Worm (Caenorhabditis elegans) whole organism, L4 larva: ENCODE results near the gene arrd-24.

ENCODE experiments used
- F10B5.3 ChIP-seq: sonication (generic microtip); optimal IDR thresholded peaks from 2 replicates; lab custom pipeline; 2016; ENCODE audit warnings: mild to moderate bottlenecking, missing genetic modification characterization, missing compliant biosample characterization
- F44E2.7 ChIP-seq: fragments of 200-800 bp; sonication (Bioruptor generic); IDR thresholded peaks from 2 replicates; pipeline ENCODE4 v2.1.2; 2022; ENCODE audit warnings: missing genetic modification characterization, missing compliant biosample characterization
- R02D3.7 ChIP-seq: fragments of 150-350 bp; sonication (generic microtip); optimal IDR thresholded peaks from 3 replicates; lab custom pipeline; 2014; ENCODE audit warnings: missing biosample characterization, missing genetic modification characterization
- T20F7.1 ChIP-seq: fragments of 200-800 bp; sonication (Bioruptor generic); optimal IDR thresholded peaks from 2 replicates; lab custom pipeline; 2018; ENCODE audit warnings: mild to moderate bottlenecking, missing genetic modification characterization, missing compliant biosample characterization
- T26A8.4 ChIP-seq: fragments of 200-800 bp; sonication (Bioruptor generic); IDR thresholded peaks from 2 replicates; pipeline ENCODE4 v1.3.6; 2022; ENCODE audit warnings: missing genetic modification characterization, missing compliant biosample characterization
- Y5F2A.4 ChIP-seq: fragments of 200-800 bp; sonication (Bioruptor generic); optimal IDR thresholded peaks from 2 replicates; lab custom pipeline; 2018; ENCODE audit warnings: mild to moderate bottlenecking, missing genetic modification characterization, missing compliant biosample characterization
- Y75B8A.6 ChIP-seq: fragments of 200-800 bp; sonication (Bioruptor generic); IDR thresholded peaks from 2 replicates; pipeline ENCODE4 v1.3.6; 2022; ENCODE audit warnings: missing genetic modification reagents, missing genetic modification characterization, missing compliant biosample characterization
- ZK337.2 ChIP-seq: fragments of 200-800 bp; sonication (Bioruptor generic); IDR thresholded peaks from 2 replicates; pipeline ENCODE4 v1.3.6; 2022; ENCODE audit warnings: missing genetic modification reagents, missing genetic modification characterization, missing compliant biosample characterization
- ZK546.5 ChIP-seq, 2 experiments: sonication (generic microtip); optimal IDR thresholded peaks; 2 replicates each; lab custom pipeline; 2017; ENCODE audit warnings: missing biosample characterization in 2 of 2, missing genetic modification characterization in 2 of 2
- aha-1 ChIP-seq: fragments of 150-350 bp; peaks from one replicate; lab custom pipeline; 2014; ENCODE audit warnings: missing biosample characterization, missing genetic modification characterization
- aly-2 ChIP-seq: sonication (generic microtip); optimal IDR thresholded peaks from 2 replicates; lab custom pipeline; 2018; ENCODE audit warnings: missing biosample characterization, missing genetic modification characterization
- attf-4 ChIP-seq: sonication (generic microtip); optimal IDR thresholded peaks from 3 replicates; lab custom pipeline; 2017; ENCODE audit warnings: missing biosample characterization, missing genetic modification characterization
- ceh-20 ChIP-seq: fragments of 200-800 bp; sonication (Bioruptor generic); IDR thresholded peaks from 2 replicates; pipeline ENCODE4 v1.3.6; 2022; ENCODE audit warnings: missing genetic modification reagents, missing genetic modification characterization, missing compliant biosample characterization
- cey-2 ChIP-seq: sonication (generic microtip); optimal IDR thresholded peaks from 3 replicates; lab custom pipeline; 2017; ENCODE audit warnings: missing genetic modification characterization, mild to moderate bottlenecking, missing compliant biosample characterization, antibody characterized with exemption, borderline replicate concordance; ENCODE audit not compliant: insufficient read depth
- daf-16 ChIP-seq, 3 experiments: sonication (generic microtip); optimal IDR thresholded peaks; 2 replicates each; lab custom pipeline; 2016 to 2017; ENCODE audit warnings: missing genetic modification characterization in 3 of 3, missing genetic modification reagents in 3 of 3, mild to moderate bottlenecking in 2 of 3, missing compliant biosample characterization in 2 of 3, missing biosample characterization in 1 of 3, moderate library complexity in 1 of 3
- dmd-6 ChIP-seq: fragments of 200-800 bp; sonication (Bioruptor generic); IDR thresholded peaks from 2 replicates; pipeline ENCODE4 v1.3.6; 2022; ENCODE audit warnings: missing genetic modification reagents, missing genetic modification characterization, missing compliant biosample characterization
- duxl-1 ChIP-seq: sonication (generic microtip); optimal IDR thresholded peaks from 2 replicates; lab custom pipeline; 2016; ENCODE audit warnings: mild to moderate bottlenecking, missing genetic modification characterization, moderate library complexity, missing compliant biosample characterization; ENCODE audit not compliant: poor library complexity
- dve-1 ChIP-seq: sonication (generic microtip); optimal IDR thresholded peaks from 2 replicates; lab custom pipeline; 2017; ENCODE audit warnings: antibody characterized with exemption, mild to moderate bottlenecking, missing genetic modification characterization, missing compliant biosample characterization; ENCODE audit not compliant: insufficient read depth
- egl-43 ChIP-seq: fragments of 200-800 bp; sonication (Bioruptor generic); IDR thresholded peaks from 2 replicates; pipeline ENCODE4 v1.3.6; 2022; ENCODE audit warnings: missing genetic modification reagents, missing genetic modification characterization, missing compliant biosample characterization
- fkh-10 ChIP-seq: fragments of 150-350 bp; optimal IDR thresholded peaks from 2 replicates; lab custom pipeline; 2014; ENCODE audit warnings: missing biosample characterization, missing genetic modification reagents, missing genetic modification characterization
- gei-8 ChIP-seq: fragments of 200-800 bp; sonication (Bioruptor generic); optimal IDR thresholded peaks from 2 replicates; lab custom pipeline; 2018; ENCODE audit warnings: mild to moderate bottlenecking, missing genetic modification characterization, missing compliant biosample characterization
- hlh-11 ChIP-seq: fragments of 200-800 bp; sonication (Bioruptor generic); optimal IDR thresholded peaks from 2 replicates; lab custom pipeline; 2018; ENCODE audit warnings: mild to moderate bottlenecking, missing genetic modification characterization, missing compliant biosample characterization
- hmg-1.1 ChIP-seq: fragments of 200-800 bp; sonication (Bioruptor generic); IDR thresholded peaks from 2 replicates; pipeline ENCODE4 v1.3.6; 2022; ENCODE audit warnings: missing genetic modification reagents, missing genetic modification characterization, missing compliant biosample characterization
- lin-13 ChIP-seq: fragments of 150-350 bp; optimal IDR thresholded peaks from 2 replicates; lab custom pipeline; 2014; ENCODE audit warnings: missing biosample characterization, missing genetic modification reagents, missing genetic modification characterization
- lin-38 ChIP-seq: fragments of 200-800 bp; sonication (Bioruptor generic); IDR thresholded peaks from 2 replicates; pipeline ENCODE4 v1.3.6; 2022; ENCODE audit warnings: missing genetic modification reagents, missing genetic modification characterization, missing compliant biosample characterization
- lir-3 ChIP-seq: sonication (generic microtip); optimal IDR thresholded peaks from 2 replicates; lab custom pipeline; 2016; ENCODE audit warnings: mild to moderate bottlenecking, missing genetic modification characterization, missing compliant biosample characterization
- mdl-1 ChIP-seq, 2 experiments: fragments of 150-350 bp in 1 of 2; sonication (generic microtip) in 1 of 2; optimal IDR thresholded peaks; 2 replicates each; lab custom pipeline; 2014 to 2017; ENCODE audit warnings: missing biosample characterization in 2 of 2, missing genetic modification characterization in 2 of 2
- mxl-2 ChIP-seq: fragments of 200-800 bp; sonication (Bioruptor generic); conservative IDR thresholded peaks from 2 replicates; pipeline ENCODE4 v1.3.6; 2022; ENCODE audit warnings: missing genetic modification reagents, missing genetic modification characterization, missing compliant biosample characterization
- mxl-3 ChIP-seq: fragments of 200-800 bp; sonication (Bioruptor generic); optimal IDR thresholded peaks from 2 replicates; lab custom pipeline; 2018; ENCODE audit warnings: mild to moderate bottlenecking, missing genetic modification characterization, missing compliant biosample characterization
- nhr-10 ChIP-seq: fragments of 150-350 bp; optimal IDR thresholded peaks from 2 replicates; lab custom pipeline; 2014; ENCODE audit warnings: missing biosample characterization, missing genetic modification characterization
- nhr-11 ChIP-seq: fragments of 150-350 bp; optimal IDR thresholded peaks from 2 replicates; lab custom pipeline; 2014; ENCODE audit warnings: missing biosample characterization, missing genetic modification characterization
- nhr-25 ChIP-seq: sonication (generic microtip); optimal IDR thresholded peaks from 2 replicates; lab custom pipeline; 2017; ENCODE audit warnings: missing genetic modification characterization, mild to moderate bottlenecking, missing compliant biosample characterization, antibody characterized with exemption, moderate library complexity, borderline replicate concordance; ENCODE audit not compliant: insufficient read depth
- nhr-28 ChIP-seq: fragments of 150-350 bp; optimal IDR thresholded peaks from 2 replicates; lab custom pipeline; 2014; ENCODE audit warnings: missing biosample characterization, missing genetic modification characterization
- nhr-41 ChIP-seq: fragments of 200-800 bp; sonication (Bioruptor generic); IDR thresholded peaks from 2 replicates; pipeline ENCODE4 v1.3.6; 2022; ENCODE audit warnings: missing genetic modification reagents, missing genetic modification characterization, missing compliant biosample characterization
- nhr-48 ChIP-seq: sonication (generic microtip); optimal IDR thresholded peaks from 2 replicates; lab custom pipeline; 2016; ENCODE audit warnings: mild to moderate bottlenecking, missing genetic modification characterization, missing compliant biosample characterization
- pha-4 ChIP-seq, 2 experiments: fragments of 150-350 bp in 1 of 2; fragments of 200-800 bp in 1 of 2; sonication (Bioruptor generic) in 1 of 2; IDR thresholded peaks in 1 of 2; optimal IDR thresholded peaks in 1 of 2; 2 replicates each; pipeline versions ENCODE4 v1.3.6 to Lab custom; 2014 to 2022; ENCODE audit warnings: missing genetic modification characterization in 2 of 2, missing genetic modification reagents in 2 of 2, missing biosample characterization in 1 of 2, missing compliant biosample characterization in 1 of 2
- pqm-1 ChIP-seq: sonication (generic microtip); optimal IDR thresholded peaks from 2 replicates; lab custom pipeline; 2017; ENCODE audit warnings: missing biosample characterization, missing genetic modification characterization
- spr-1 ChIP-seq: sonication (generic microtip); optimal IDR thresholded peaks from 2 replicates; lab custom pipeline; 2016; ENCODE audit warnings: mild to moderate bottlenecking, missing genetic modification characterization, missing compliant biosample characterization
- tra-1 ChIP-seq: fragments of 200-800 bp; sonication (Bioruptor generic); IDR thresholded peaks from 2 replicates; pipeline ENCODE4 v1.3.6; 2022; ENCODE audit warnings: missing genetic modification reagents, missing genetic modification characterization, missing compliant biosample characterization
- unc-130 ChIP-seq: sonication (generic microtip); optimal IDR thresholded peaks from 2 replicates; lab custom pipeline; 2016; ENCODE audit warnings: missing genetic modification reagents, missing genetic modification characterization, missing compliant biosample characterization
- unc-62 ChIP-seq, 3 experiments: fragments of 150-350 bp in 1 of 3; sonication (generic microtip); optimal IDR thresholded peaks in 2 of 3; peaks in 1 of 3; 1 replicate in 1 of 3; 2 replicates in 2 of 3; lab custom pipeline; 2014 to 2017; ENCODE audit warnings: missing biosample characterization in 3 of 3, missing genetic modification characterization in 3 of 3, missing genetic modification reagents in 3 of 3, missing genotype in 1 of 3
- zag-1 ChIP-seq: fragments of 150-350 bp; optimal IDR thresholded peaks from 2 replicates; lab custom pipeline; 2014; ENCODE audit warnings: missing biosample characterization, missing genetic modification characterization
- zfp-3 ChIP-seq: fragments of 200-800 bp; sonication (Bioruptor generic); conservative IDR thresholded peaks from 2 replicates; pipeline ENCODE4 v1.3.6; 2022; ENCODE audit warnings: missing genetic modification reagents, missing genetic modification characterization, missing compliant biosample characterization
- ztf-7 ChIP-seq: fragments of 150-350 bp; optimal IDR thresholded peaks from 2 replicates; lab custom pipeline; 2014; ENCODE audit warnings: missing biosample characterization, missing genetic modification characterization

The arrd-24 gene

ce11 chrX:14003538-14003937 lies 23.2 kb upstream of the arrd-24 start:
- TF ChIP-seq ZK546.5 (tag; optimal IDR thresholded peaks at IDR 0.05; lab: Kevin White, UChicago) (no peak), pqm-1 (tag; lab: Kevin White, UChicago) (peak; percentile 24), T20F7.1 (no peak), daf-16 (GFP tag; optimal IDR thresholded peaks at IDR 0.05; lab: Kevin White, UChicago) (no peak), daf-16 (tag; optimal IDR thresholded peaks at IDR 0.05; lab: Kevin White, UChicago) (peak; percentile 62), dve-1 (peak; percentile 5), nhr-25 (no peak), nhr-28 (tag; lab: Kevin White, UChicago) (peak; percentile 80), dmd-6 (GFP tag; lab: Robert Waterston, UW) (peak; percentile 70), fkh-10 (GFP tag; lab: Kevin White, UChicago) (no peak), hlh-11 (tag; lab: Kevin White, UChicago) (peak; percentile 41), zfp-3 (GFP tag; lab: Robert Waterston, UW) (0 out of 2 replicates have a peak, but pooled peaks have one; percentile 8), attf-4 (tag; lab: Kevin White, UChicago) (no peak), egl-43 (GFP tag; lab: Robert Waterston, UW) (no peak), lin-38 (0 out of 2 replicates have a peak, but pooled peaks have one; percentile 18), aly-2 (tag; lab: Kevin White, UChicago) (no peak)

- TF ChIP-seq unc-62 (GFP tag; optimal IDR thresholded peaks at IDR 0.05 in 1 of 2; lab: Kevin White, UChicago) (peak in 1 of 2 experiments; percentile 32), unc-62 (tag; optimal IDR thresholded peaks at IDR 0.05; lab: Kevin White, UChicago) (no peak), daf-16 (GFP tag; optimal IDR thresholded peaks at IDR 0.05; lab: Kevin White, UChicago) (no peak), daf-16 (tag; optimal IDR thresholded peaks at IDR 0.05; lab: Kevin White, UChicago) (peak; percentile 77), aha-1 (tag; lab: Kevin White, UChicago) (peak; percentile 64), nhr-48 (no peak)
- TF ChIP-seq, all 104 proteins: peak for 3
Measured at ce11 chrX:14002739-14003138, 22.4 kb upstream of the arrd-24 start.

ce11 chrX:14001494-14001974 lies 21.2 kb upstream of the arrd-24 start, which contains the start of gene cytb-5.1:
Gene cytb-5.1 (plus strand): TSS chrX:14001924.
- TF ChIP-seq hlh-11 (tag; lab: Kevin White, UChicago) (peak; percentile 80), nhr-10 (no peak), lin-13 (GFP tag; lab: Kevin White, UChicago) (no peak), F10B5.3 (tag; lab: Kevin White, UChicago) (no peak), ztf-7 (tag; lab: Kevin White, UChicago) (no peak), cey-2 (tag; lab: Kevin White, UChicago) (no peak), nhr-25 (peak; percentile 4), zag-1 (tag; lab: Kevin White, UChicago) (no peak), lin-38 (no peak), mxl-3 (GFP tag; lab: Kevin White, UChicago) (peak; percentile 18), Y5F2A.4 (no peak), pha-4 (GFP tag; IDR thresholded peaks at IDR 0.05; lab: Robert Waterston, UW) (peak; percentile 39; the same call in 1 of the 2 replicates), pha-4 (tag; optimal IDR thresholded peaks at IDR 0.05; lab: Kevin White, UChicago) (peak; percentile 58), mdl-1 (tag; optimal IDR thresholded peaks at IDR 0.05; lab: Kevin White, UChicago) (peak in 1 of 2 experiments; percentile 75), duxl-1 (tag; lab: Kevin White, UChicago) (no peak), tra-1 (GFP tag; lab: Robert Waterston, UW) (no peak), mxl-2 (GFP tag; lab: Robert Waterston, UW) (no peak), dve-1 (peak; percentile 68), nhr-11 (tag; lab: Kevin White, UChicago) (peak; percentile 15), lir-3 (tag; lab: Kevin White, UChicago) (no peak), attf-4 (tag; lab: Kevin White, UChicago) (no peak), gei-8 (GFP tag; lab: Kevin White, UChicago) (no peak), R02D3.7 (tag; lab: Kevin White, UChicago) (no peak), T26A8.4 (GFP tag; lab: Robert Waterston, UW) (no peak), unc-130 (GFP tag; lab: Kevin White, UChicago) (no peak), Y75B8A.6 (GFP tag; lab: Robert Waterston, UW) (no peak), ceh-20 (GFP tag; lab: Robert Waterston, UW) (no peak), egl-43 (GFP tag; lab: Robert Waterston, UW) (no peak), hmg-1.1 (peak; percentile 54; the same call in 1 of the 2 replicates), nhr-41 (GFP tag; lab: Robert Waterston, UW) (no peak), ZK337.2 (GFP tag; lab: Robert Waterston, UW) (no peak), F44E2.7 (GFP tag; lab: Robert Waterston, UW) (no peak), spr-1 (tag; lab: Kevin White, UChicago) (no peak)
